Worm (Caenorhabditis elegans): ENCODE measurements around the gene K10D6.4.

DNA sequence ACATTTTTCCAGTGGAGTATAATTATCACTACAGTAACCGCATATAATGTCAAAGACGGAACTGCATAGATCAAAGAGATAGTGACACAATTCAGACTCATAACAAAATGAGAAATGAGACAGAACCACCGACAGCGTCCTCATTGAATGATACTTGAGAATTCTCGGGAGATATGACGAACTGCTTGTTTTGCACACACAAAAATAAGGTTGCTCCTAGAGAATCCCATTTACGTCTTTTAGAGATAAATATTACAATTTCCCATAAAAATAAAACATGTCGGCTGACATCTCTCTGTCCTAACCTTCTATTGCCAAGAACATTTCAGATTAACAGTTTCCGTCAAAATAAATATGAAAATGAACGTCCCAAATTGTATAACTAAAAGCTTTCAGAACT lies 46.2 kb upstream of the K10D6.4 start, which contains the start of gene srg-38:
- TF ChIP-seq nhr-237 (tag; optimal IDR thresholded peaks at IDR 0.05) = no peak
- TF ChIP-seq mep-1 (tag; optimal IDR thresholded peaks at IDR 0.05) = no peak
- no peak for TF ChIP-seq unc-62 (GFP tag; optimal IDR thresholded peaks at IDR 0.05)
- TF ChIP-seq unc-120 (tag; optimal IDR thresholded peaks at IDR 0.05; ENCODE audit: poor library complexity, severe bottlenecking) = no peak
- no peak for TF ChIP-seq nhr-76 (tag; optimal IDR thresholded peaks at IDR 0.05)
- no peak for TF ChIP-seq elt-3 (tag; optimal IDR thresholded peaks at IDR 0.05)
- no peak for TF ChIP-seq snpc-4 (tag; optimal IDR thresholded peaks at IDR 0.05)
- TF ChIP-seq hlh-1 (tag; optimal IDR thresholded peaks at IDR 0.05) = no peak
- no peak for TF ChIP-seq ztf-11 (tag; optimal IDR thresholded peaks at IDR 0.05)
- no peak for TF ChIP-seq unc-39 (tag; optimal IDR thresholded peaks at IDR 0.05)
- no peak for TF ChIP-seq elt-1 (tag; optimal IDR thresholded peaks at IDR 0.05; ENCODE audit: borderline replicate concordance, insufficient read depth)
- no peak for TF ChIP-seq lsy-2 (tag; optimal IDR thresholded peaks at IDR 0.05)

Measured in whole organism, mixed stage, embryonic.